Fruit fly (Drosophila melanogaster): ENCODE measurements around the gene hep.

Gene hep

DNA sequence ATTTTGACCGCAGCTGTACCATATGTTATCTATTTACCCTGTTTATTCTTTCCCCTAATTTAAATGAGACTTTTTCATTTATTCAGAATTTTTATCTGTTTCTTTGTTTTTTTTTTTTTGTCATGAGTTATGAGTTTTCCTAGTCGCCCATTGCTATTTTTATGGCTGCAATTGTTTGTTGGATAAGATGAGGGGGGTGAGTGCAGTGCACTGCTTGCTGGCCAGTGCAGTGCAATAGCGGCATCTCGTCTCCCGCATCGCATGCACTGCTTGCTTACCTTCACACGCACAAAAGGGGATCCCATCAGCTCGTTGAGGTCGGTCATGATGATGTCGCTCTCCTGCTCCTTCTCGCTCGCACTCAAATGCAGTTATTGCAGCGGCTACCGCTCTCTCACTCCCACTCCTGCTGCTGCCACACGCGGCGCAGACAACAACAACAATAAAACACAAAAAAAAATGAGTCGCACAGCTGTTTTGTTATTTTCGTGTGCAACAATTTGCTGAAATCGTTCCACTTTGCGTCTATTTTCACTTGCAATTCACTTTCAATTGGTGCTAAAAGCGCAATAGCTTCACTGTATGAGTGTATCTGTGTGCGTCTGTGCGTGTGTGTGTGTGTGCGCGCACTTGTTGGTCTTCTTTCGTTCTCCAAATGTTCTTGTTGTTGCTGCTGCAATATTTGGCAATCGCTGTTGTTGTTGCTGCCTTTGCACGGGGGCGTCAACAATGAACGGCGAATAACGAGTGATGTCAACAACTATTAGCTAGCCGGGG lies 37.9 kb upstream of the hep start (continued):
- no peak for TF ChIP-seq Lim3 (GFP tag; IDR thresholded peaks at IDR 0.05)
- TF ChIP-seq Camta (GFP tag; optimal IDR thresholded peaks at IDR 0.05): peak; percentile 43
- TF ChIP-seq CG8924 (tag; optimal IDR thresholded peaks at IDR 0.05): peak; percentile 37
- no peak for TF ChIP-seq danr (GFP tag; IDR thresholded peaks at IDR 0.05)
- no peak for TF ChIP-seq yki (optimal IDR thresholded peaks at IDR 0.05)
- no peak for TF ChIP-seq exex (tag; optimal IDR thresholded peaks at IDR 0.05)
- no peak for TF ChIP-seq CG4820 (GFP tag; optimal IDR thresholded peaks at IDR 0.05)
- TF ChIP-seq CG10979 (tag; optimal IDR thresholded peaks at IDR 0.05): peak; percentile 49
- no peak for TF ChIP-seq sug (tag; optimal IDR thresholded peaks at IDR 0.05)
- TF ChIP-seq org-1 (GFP tag; optimal IDR thresholded peaks at IDR 0.05): no peak
- TF ChIP-seq E2f2 (GFP tag; IDR thresholded peaks at IDR 0.05): no peak
- no peak for TF ChIP-seq tup (GFP tag; optimal IDR thresholded peaks at IDR 0.05)
- TF ChIP-seq CG7963 (GFP tag; IDR thresholded peaks at IDR 0.05; ENCODE audit: partially characterized antibody): no peak
- no peak for TF ChIP-seq CG4854 (GFP tag; optimal IDR thresholded peaks at IDR 0.05)
- no peak for TF ChIP-seq Fer3 (tag; optimal IDR thresholded peaks at IDR 0.05)
- no peak for TF ChIP-seq z (GFP tag; IDR thresholded peaks at IDR 0.05)
- no peak; the same call in 2 of the 3 replicates for TF ChIP-seq so (GFP tag; IDR thresholded peaks at IDR 0.05)
- no peak for TF ChIP-seq kay (GFP tag; optimal IDR thresholded peaks at IDR 0.05)
- TF ChIP-seq CG34224 (GFP tag; IDR thresholded peaks at IDR 0.05; ENCODE audit: partially characterized antibody): no peak
- peak; percentile 44; the same call in 1 of the 2 replicates for TF ChIP-seq ara (GFP tag; IDR thresholded peaks at IDR 0.05)
- no peak for TF ChIP-seq Asciz (GFP tag; optimal IDR thresholded peaks at IDR 0.05)
- TF ChIP-seq nom (GFP tag; optimal IDR thresholded peaks at IDR 0.05): no peak
- TF ChIP-seq CG7839 (tag; optimal IDR thresholded peaks at IDR 0.05): peak; percentile 24
- 0 out of 2 replicates have a peak, but pooled peaks have one; percentile 24 for TF ChIP-seq CG6689 (GFP tag; IDR thresholded peaks at IDR 0.05)
- TF ChIP-seq CG10366 (GFP tag; IDR thresholded peaks at IDR 0.05): no peak
- TF ChIP-seq Lhr (GFP tag; optimal IDR thresholded peaks at IDR 0.05): no peak
- peak; percentile 22 for TF ChIP-seq stwl (tag; optimal IDR thresholded peaks at IDR 0.05)
- TF ChIP-seq CG17385 (GFP tag; optimal IDR thresholded peaks at IDR 0.05): peak; percentile 23
- TF ChIP-seq bbx (GFP tag; IDR thresholded peaks at IDR 0.05; ENCODE audit: partially characterized antibody): no peak
- no peak for TF ChIP-seq Fer2 (tag; optimal IDR thresholded peaks at IDR 0.05)
- no peak for TF ChIP-seq CG3847 (GFP tag; IDR thresholded peaks at IDR 0.05)
- TF ChIP-seq dimm (GFP tag; IDR thresholded peaks at IDR 0.05): no peak
- TF ChIP-seq btn (GFP tag; optimal IDR thresholded peaks at IDR 0.05): peak; percentile 55
- TF ChIP-seq CG12391 (tag; optimal IDR thresholded peaks at IDR 0.05): peak; percentile 39
- TF ChIP-seq CG17359 (tag; optimal IDR thresholded peaks at IDR 0.05): peak; percentile 33
- no peak for TF ChIP-seq unc-4 (GFP tag; IDR thresholded peaks at IDR 0.05; ENCODE audit: partially characterized antibody)
- no peak for TF ChIP-seq CG12104 (GFP tag; optimal IDR thresholded peaks at IDR 0.05)
- TF ChIP-seq sima (GFP tag; optimal IDR thresholded peaks at IDR 0.05): no peak
- TF ChIP-seq chif (GFP tag; optimal IDR thresholded peaks at IDR 0.05): peak; percentile 23 to 51
- TF ChIP-seq bsh (GFP tag; optimal IDR thresholded peaks at IDR 0.05): peak in 1 of 2 experiments; percentile 58
- TF ChIP-seq CG12155 (GFP tag; optimal IDR thresholded peaks at IDR 0.05): no peak
- TF ChIP-seq ham (GFP tag; IDR thresholded peaks at IDR 0.05): no peak
- no peak for TF ChIP-seq tap (tag; optimal IDR thresholded peaks at IDR 0.05)
- TF ChIP-seq chinmo (GFP tag; IDR thresholded peaks at IDR 0.05; ENCODE audit: partially characterized antibody): no peak; the same call in 1 of the 4 replicates
- no peak for TF ChIP-seq BtbVII (GFP tag; optimal IDR thresholded peaks at IDR 0.05)
- no peak for TF ChIP-seq corto (GFP tag; optimal IDR thresholded peaks at IDR 0.05)
- TF ChIP-seq YL-1 (GFP tag; optimal IDR thresholded peaks at IDR 0.05): no peak
- TF ChIP-seq Ets65A (GFP tag): peak; percentile 87
- TF ChIP-seq ttk (GFP tag; IDR thresholded peaks at IDR 0.05): peak; percentile 29; the same call in 1 of the 2 replicates

Measured in whole organism, embryonic.